Fruit fly (Drosophila melanogaster) whole organism, embryonic: ENCODE data around the gene Rtnl1.

Experiments
- B-H1 ChIP-seq: fragments of 200-800 bp; sonication (Bioruptor generic); IDR thresholded peaks from 3 replicates; pipeline ENCODE4 v1.3.6; 2022; ENCODE audit warnings: missing biosample characterization, missing genetic modification characterization
- C15 ChIP-seq: fragments of 200-800 bp; sonication (Bioruptor generic); IDR thresholded peaks from 3 replicates; pipeline ENCODE4 v1.3.6; 2022; ENCODE audit warnings: missing biosample characterization, missing genetic modification characterization
- CG1024 ChIP-seq: fragments of 200-800 bp; sonication (Bioruptor generic); IDR thresholded peaks from 2 replicates; pipeline ENCODE4 v1.3.6; 2022; ENCODE audit warnings: missing biosample characterization, missing genetic modification characterization
- CG10267 ChIP-seq: fragments of 200-800 bp; sonication (Bioruptor generic); optimal IDR thresholded peaks from 2 replicates; lab custom pipeline; 2018; ENCODE audit warnings: missing biosample characterization, mild to moderate bottlenecking, missing genetic modification characterization, moderate library complexity
- CG11695 ChIP-seq: fragments of 200-800 bp; sonication (Bioruptor generic); IDR thresholded peaks from 3 replicates; pipeline ENCODE4 v1.3.6; 2022; ENCODE audit warnings: missing biosample characterization, missing genetic modification characterization
- CG13296 ChIP-seq: fragments of 200-800 bp; sonication (Bioruptor generic); optimal IDR thresholded peaks from 3 replicates; lab custom pipeline; 2018; ENCODE audit warnings: missing biosample characterization, mild to moderate bottlenecking, missing genetic modification characterization
- CG13424 ChIP-seq: fragments of 200-800 bp; sonication (Bioruptor generic); optimal IDR thresholded peaks from 2 replicates; lab custom pipeline; 2019; ENCODE audit warnings: missing biosample characterization, mild to moderate bottlenecking, missing genetic modification characterization, moderate library complexity
- CG14050 ChIP-seq: fragments of 200-800 bp; sonication (Bioruptor generic); IDR thresholded peaks from 3 replicates; pipeline ENCODE4 v1.3.6; 2022; ENCODE audit warnings: missing biosample characterization, missing genetic modification characterization
- CG16813 ChIP-seq: fragments of 200-800 bp; sonication (Bioruptor generic); IDR thresholded peaks from 3 replicates; pipeline ENCODE4 v1.3.6; 2022; ENCODE audit warnings: missing biosample characterization, missing genetic modification characterization; ENCODE audit not compliant: partially characterized antibody
- CG17568 ChIP-seq: fragments of 200-800 bp; sonication (Bioruptor generic); optimal IDR thresholded peaks from 2 replicates; lab custom pipeline; 2018; ENCODE audit warnings: missing biosample characterization, mild to moderate bottlenecking, missing genetic modification characterization, moderate library complexity
- CG2875 ChIP-seq: fragments of 200-800 bp; sonication (Bioruptor generic); optimal IDR thresholded peaks from 2 replicates; lab custom pipeline; 2017; ENCODE audit warnings: missing biosample characterization, mild to moderate bottlenecking, missing genetic modification characterization, missing genetic modification reagents
- CG33557 ChIP-seq: fragments of 200-800 bp; sonication (Bioruptor generic); optimal IDR thresholded peaks from 2 replicates; lab custom pipeline; 2019; ENCODE audit warnings: missing biosample characterization, mild to moderate bottlenecking, missing genetic modification characterization, moderate library complexity
- CG4360 ChIP-seq: fragments of 200-800 bp; sonication (Bioruptor generic); IDR thresholded peaks from 2 replicates; pipeline ENCODE4 v1.3.6; 2022; ENCODE audit warnings: missing biosample characterization, missing genetic modification characterization
- CG4404 ChIP-seq: fragments of 200-800 bp; sonication (Bioruptor generic); IDR thresholded peaks from 2 replicates; pipeline ENCODE4 v1.3.6; 2022; ENCODE audit warnings: missing biosample characterization, missing genetic modification characterization
- CG6654 ChIP-seq: fragments of 200-800 bp; sonication (Bioruptor generic); optimal IDR thresholded peaks from 2 replicates; lab custom pipeline; 2017; ENCODE audit warnings: missing biosample characterization, mild to moderate bottlenecking, missing genetic modification characterization
- CG6683 ChIP-seq: fragments of 200-800 bp; sonication (Bioruptor generic); optimal IDR thresholded peaks from 2 replicates; lab custom pipeline; 2017; ENCODE audit warnings: missing biosample characterization, mild to moderate bottlenecking, missing genetic modification characterization, missing genetic modification reagents
- CG6854 ChIP-seq: fragments of 200-800 bp; sonication (Bioruptor generic); optimal IDR thresholded peaks from 3 replicates; lab custom pipeline; 2017; ENCODE audit warnings: missing biosample characterization, mild to moderate bottlenecking, missing genetic modification characterization
- CG7839 ChIP-seq: fragments of 200-800 bp; sonication (Bioruptor generic); optimal IDR thresholded peaks from 3 replicates; lab custom pipeline; 2018; ENCODE audit warnings: missing biosample characterization, mild to moderate bottlenecking, missing genetic modification characterization, moderate library complexity
- D19A ChIP-seq: fragments of 200-800 bp; optimal IDR thresholded peaks from 3 replicates; lab custom pipeline; 2019; ENCODE audit warnings: missing biosample characterization, mild to moderate bottlenecking, missing genetic modification characterization, moderate library complexity
- Dad ChIP-seq: fragments of 200-800 bp; sonication (Bioruptor generic); optimal IDR thresholded peaks from 3 replicates; lab custom pipeline; 2016; ENCODE audit warnings: missing biosample characterization, missing genetic modification characterization
- Ets65A ChIP-seq: fragments of 200-800 bp; sonication (Bioruptor generic); peaks from one replicate; lab custom pipeline; 2016; ENCODE audit warnings: missing biosample characterization, missing genetic modification characterization
- GATAe ChIP-seq: fragments of 200-800 bp; sonication (Bioruptor generic); conservative IDR thresholded peaks from 2 replicates; pipeline ENCODE4 v1.3.6; 2022; ENCODE audit warnings: missing biosample characterization, missing genetic modification characterization
- HLHmδ ChIP-seq: fragments of 200-800 bp; sonication (Bioruptor generic); optimal IDR thresholded peaks from 2 replicates; lab custom pipeline; 2018; ENCODE audit warnings: missing biosample characterization, mild to moderate bottlenecking, missing genetic modification characterization, moderate library complexity
- Hr39 ChIP-seq: fragments of >200 bp; optimal IDR thresholded peaks from 2 replicates; lab custom pipeline; 2017
- MTF-1 ChIP-seq: fragments of 200-800 bp; sonication (Bioruptor generic); optimal IDR thresholded peaks from 2 replicates; lab custom pipeline; 2018; ENCODE audit warnings: missing biosample characterization, mild to moderate bottlenecking, missing genetic modification characterization, borderline replicate concordance
- Oaz ChIP-seq: fragments of 200-800 bp; sonication (Bioruptor generic); IDR thresholded peaks from 2 replicates; pipeline ENCODE4 v1.3.6; 2022; ENCODE audit warnings: missing biosample characterization, missing genetic modification characterization
- Ptx1 ChIP-seq: fragments of 200-800 bp; sonication (Bioruptor generic); IDR thresholded peaks from 2 replicates; pipeline ENCODE4 v1.3.6; 2022; ENCODE audit warnings: missing biosample characterization, missing genetic modification characterization
- Ravus ChIP-seq: fragments of 200-800 bp; sonication (Bioruptor generic); IDR thresholded peaks from 2 replicates; pipeline ENCODE4 v1.3.6; 2022; ENCODE audit warnings: missing biosample characterization, missing genetic modification characterization
- Scr ChIP-seq: fragments of 200-800 bp; sonication (Bioruptor generic); IDR thresholded peaks from 2 replicates; pipeline ENCODE4 v1.3.6; 2022; ENCODE audit warnings: missing biosample characterization, missing genetic modification characterization; ENCODE audit not compliant: partially characterized antibody
- crp ChIP-seq, 2 experiments: fragments of 200-800 bp; sonication (Bioruptor generic); optimal IDR thresholded peaks; 2 replicates in 1 of 2; 3 replicates in 1 of 2; lab custom pipeline; 2017; ENCODE audit warnings: missing biosample characterization in 2 of 2, missing genetic modification characterization in 2 of 2, mild to moderate bottlenecking in 1 of 2, moderate library complexity in 1 of 2
- esg ChIP-seq: fragments of 200-800 bp; sonication (Bioruptor generic); conservative IDR thresholded peaks from 2 replicates; pipeline ENCODE4 v1.3.6; 2022; ENCODE audit warnings: missing biosample characterization, missing genetic modification characterization
- eve ChIP-seq, 2 experiments: fragments of >200 bp; optimal IDR thresholded peaks; 2 replicates each; lab custom pipeline; 2017; ENCODE audit warnings: missing biosample characterization in 2 of 2, missing genetic modification characterization in 2 of 2
- exex ChIP-seq: fragments of 200-800 bp; sonication (Bioruptor generic); optimal IDR thresholded peaks from 4 replicates; lab custom pipeline; 2018; ENCODE audit warnings: missing biosample characterization, mild to moderate bottlenecking, missing genetic modification characterization, moderate library complexity
- gcm ChIP-seq: fragments of 200-800 bp; sonication (Bioruptor generic); optimal IDR thresholded peaks from 2 replicates; lab custom pipeline; 2019; ENCODE audit warnings: missing biosample characterization, mild to moderate bottlenecking, missing genetic modification characterization, moderate library complexity
- gro ChIP-seq: fragments of 200-800 bp; sonication (Bioruptor generic); optimal IDR thresholded peaks from 2 replicates; lab custom pipeline; 2016; ENCODE audit warnings: missing biosample characterization, missing genetic modification characterization
- hbn ChIP-seq: fragments of 200-800 bp; sonication (Bioruptor generic); IDR thresholded peaks from 2 replicates; pipeline ENCODE4 v1.3.6; 2022; ENCODE audit warnings: missing biosample characterization, missing genetic modification characterization; ENCODE audit not compliant: partially characterized antibody
- mirr ChIP-seq: fragments of 200-800 bp; sonication (Bioruptor generic); optimal IDR thresholded peaks from 3 replicates; lab custom pipeline; 2018; ENCODE audit warnings: missing biosample characterization, mild to moderate bottlenecking, missing genetic modification characterization
- mld ChIP-seq: fragments of 200-800 bp; sonication (Bioruptor generic); IDR thresholded peaks from 3 replicates; pipeline ENCODE4 v1.3.6; 2022; ENCODE audit warnings: missing biosample characterization, missing genetic modification characterization; ENCODE audit not compliant: partially characterized antibody
- nmo ChIP-seq: fragments of 200-800 bp; sonication (Bioruptor generic); optimal IDR thresholded peaks from 2 replicates; lab custom pipeline; 2018; ENCODE audit warnings: missing biosample characterization, mild to moderate bottlenecking, missing genetic modification characterization, moderate library complexity
- pfk ChIP-seq: fragments of 200-800 bp; sonication (Bioruptor generic); optimal IDR thresholded peaks from 2 replicates; lab custom pipeline; 2018; ENCODE audit warnings: missing biosample characterization, mild to moderate bottlenecking, missing genetic modification characterization, moderate library complexity
- pros ChIP-seq: fragments of 200-800 bp; sonication (Bioruptor generic); optimal IDR thresholded peaks from 3 replicates; lab custom pipeline; 2019; ENCODE audit warnings: missing biosample characterization, mild to moderate bottlenecking, missing genetic modification characterization, moderate library complexity
- pum ChIP-seq: fragments of 200-800 bp; sonication (Bioruptor generic); optimal IDR thresholded peaks from 2 replicates; lab custom pipeline; 2016; ENCODE audit warnings: missing biosample characterization, missing genetic modification characterization
- sc ChIP-seq, 3 experiments: fragments of >200 bp in 2 of 3; fragments of 200-800 bp in 1 of 3; sonication (Bioruptor generic) in 1 of 3; optimal IDR thresholded peaks; 2 replicates in 2 of 3; 3 replicates in 1 of 3; lab custom pipeline; 2017; ENCODE audit warnings: mild to moderate bottlenecking in 1 of 3, missing biosample characterization in 1 of 3, missing genetic modification characterization in 1 of 3, missing genetic modification reagents in 1 of 3
- sd ChIP-seq: fragments of 200-800 bp; sonication (Bioruptor generic); optimal IDR thresholded peaks from 3 replicates; lab custom pipeline; 2018; ENCODE audit warnings: missing biosample characterization, mild to moderate bottlenecking, missing genetic modification characterization, moderate library complexity
- slbo ChIP-seq: fragments of 200-800 bp; sonication (Bioruptor generic); IDR thresholded peaks from 2 replicates; pipeline ENCODE4 v1.3.6; 2022; ENCODE audit warnings: missing biosample characterization, missing genetic modification characterization
- sob ChIP-seq: fragments of 200-800 bp; sonication (Bioruptor generic); IDR thresholded peaks from 2 replicates; pipeline ENCODE4 v1.3.6; 2022; ENCODE audit warnings: missing biosample characterization, missing genetic modification characterization
- sug ChIP-seq: fragments of 200-800 bp; optimal IDR thresholded peaks from 2 replicates; lab custom pipeline; 2019; ENCODE audit warnings: missing biosample characterization, mild to moderate bottlenecking, missing genetic modification characterization, moderate library complexity
- tio ChIP-seq: fragments of 200-800 bp; sonication (Bioruptor generic); optimal IDR thresholded peaks from 2 replicates; lab custom pipeline; 2017; ENCODE audit warnings: missing biosample characterization, missing genetic modification characterization, inconsistent platforms
- zen2 ChIP-seq: fragments of 200-800 bp; sonication (Bioruptor generic); IDR thresholded peaks from 3 replicates; pipeline ENCODE4 v1.3.6; 2022; ENCODE audit warnings: missing biosample characterization, missing genetic modification characterization; ENCODE audit not compliant: partially characterized antibody

Gene Rtnl1

dm6 chr2L:4999389-5000032, 10.0 kb downstream of the Rtnl1 start (continued):
- TF ChIP-seq nmo (GFP tag; lab: Kevin White, UChicago), result peak; percentile 62
- no peak for TF ChIP-seq hbn (GFP tag; lab: Robert Waterston, UW)
- TF ChIP-seq pum, result peak; percentile 43
- TF ChIP-seq Hr39 (lab: Kevin White, UChicago), result no peak
- no peak; the same call in 1 of the 2 replicates for TF ChIP-seq Ravus
- TF ChIP-seq CG1024 (GFP tag; lab: Robert Waterston, UW), result peak; percentile 73; the same call in 1 of the 2 replicates
- no peak for TF ChIP-seq Scr (GFP tag; lab: Robert Waterston, UW)
- TF ChIP-seq CG14050 (GFP tag; lab: Robert Waterston, UW), result 0 out of 3 replicates have a peak, but pooled peaks have one; percentile 22
- no peak for TF ChIP-seq mld
- 0 out of 3 replicates have a peak, but pooled peaks have one; percentile 34 for TF ChIP-seq C15 (GFP tag; lab: Robert Waterston, UW)
- peak; percentile 36 for TF ChIP-seq CG13296 (GFP tag; lab: Kevin White, UChicago)
- peak; percentile 45 for TF ChIP-seq CG17568 (GFP tag; lab: Kevin White, UChicago)
- peak; percentile 61 for TF ChIP-seq CG6654 (GFP tag; lab: Kevin White, UChicago)
- TF ChIP-seq tio, result peak; percentile 51
- no peak for TF ChIP-seq sc (optimal IDR thresholded peaks at IDR 0.05; lab: Kevin White, UChicago)
- peak; percentile 57 for TF ChIP-seq sc (GFP tag; optimal IDR thresholded peaks at IDR 0.05; lab: Kevin White, UChicago)
- TF ChIP-seq CG13424 (tag; lab: Kevin White, UChicago), result peak; percentile 64
- TF ChIP-seq HLHmδ, result no peak
- peak; percentile 76 for TF ChIP-seq Ptx1 (GFP tag; lab: Robert Waterston, UW)
- no peak for TF ChIP-seq Oaz (GFP tag; lab: Robert Waterston, UW)
- no peak for TF ChIP-seq CG6683
- TF ChIP-seq zen2 (GFP tag; lab: Robert Waterston, UW), result no peak
- peak; percentile 78 for TF ChIP-seq CG7839 (tag; lab: Kevin White, UChicago)
- TF ChIP-seq CG16813 (GFP tag; lab: Robert Waterston, UW), result no peak
- no peak for TF ChIP-seq CG4360
- TF ChIP-seq CG33557 (GFP tag; lab: Kevin White, UChicago), result peak; percentile 13
- peak; percentile 67 for TF ChIP-seq MTF-1 (GFP tag; lab: Kevin White, UChicago)
- TF ChIP-seq esg (GFP tag; lab: Robert Waterston, UW), result peak; percentile 70
- peak; percentile 93 for TF ChIP-seq Ets65A (GFP tag; lab: Kevin White, UChicago)
- TF ChIP-seq crp (GFP tag; optimal IDR thresholded peaks at IDR 0.05; lab: Kevin White, UChicago), result no peak
- TF ChIP-seq CG6854, result peak; percentile 36
- TF ChIP-seq CG4404 (GFP tag; lab: Robert Waterston, UW), result peak; percentile 78
- peak; percentile 44 for TF ChIP-seq Dad (GFP tag; lab: Kevin White, UChicago)
- peak; percentile 85 for TF ChIP-seq slbo (GFP tag; lab: Robert Waterston, UW)
- peak; percentile 71 for TF ChIP-seq sob (GFP tag; lab: Robert Waterston, UW)
- TF ChIP-seq B-H1, result peak; percentile 69
- no peak for TF ChIP-seq CG2875 (GFP tag; lab: Kevin White, UChicago)
- TF ChIP-seq CG11695, result peak; percentile 59; the same call in 2 of the 3 replicates

dm6 chr2L:4998571-4999191, 10.8 kb downstream of the Rtnl1 start:
- TF ChIP-seq CG10267 (no peak), D19A (tag; lab: Kevin White, UChicago) (peak; percentile 86), mirr (GFP tag; lab: Kevin White, UChicago) (peak; percentile 47), gro (GFP tag; lab: Kevin White, UChicago) (no peak), pros (GFP tag; lab: Kevin White, UChicago) (peak; percentile 51), sug (tag; lab: Kevin White, UChicago) (peak; percentile 40), pfk (GFP tag; lab: Kevin White, UChicago) (no peak), gcm (peak; percentile 46), sd (tag; lab: Kevin White, UChicago) (peak; percentile 63), exex (tag; lab: Kevin White, UChicago) (peak; percentile 95), GATAe (0 out of 2 replicates have a peak, but pooled peaks have one; percentile 29), eve (GFP tag; optimal IDR thresholded peaks at IDR 0.05; lab: Kevin White, UChicago) (peak in 1 of 2 experiments; percentile 37)
